Fruit fly (Drosophila melanogaster): Measurements from ENCODE around the gene PICK1.

The PICK1 gene

DNA sequence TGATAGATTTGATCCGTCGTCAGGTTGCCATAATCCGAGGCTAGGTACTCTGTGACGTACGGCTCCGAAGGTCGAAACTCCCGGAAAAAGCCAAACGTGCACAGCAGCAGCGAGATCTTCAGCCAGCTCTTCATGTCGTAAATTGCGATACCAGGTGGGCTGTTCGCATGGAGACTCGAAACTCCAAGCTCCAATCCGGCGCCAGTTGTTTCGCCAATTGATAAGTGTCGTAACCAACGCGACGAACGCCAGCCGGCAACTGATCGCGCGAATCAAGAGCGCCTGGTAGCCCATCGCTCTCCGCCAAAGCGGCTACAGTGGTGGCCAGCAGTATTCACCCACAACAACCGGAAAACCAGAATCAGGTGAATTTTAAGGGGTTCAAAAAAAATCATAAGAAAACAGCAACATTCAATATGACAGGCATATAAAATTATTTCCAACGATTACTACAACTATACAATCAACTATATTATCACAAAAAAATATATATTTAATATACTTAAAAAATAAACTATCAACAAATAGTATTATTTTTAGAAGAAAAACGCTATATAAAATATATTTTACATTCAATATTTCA, 5.6 kb downstream of the PICK1 start, which contains the start of gene CG17036 (continued):
- TF ChIP-seq row (GFP tag; IDR thresholded peaks at IDR 0.05) = peak; percentile 80
- TF ChIP-seq hth (optimal IDR thresholded peaks at IDR 0.05) = no peak
- TF ChIP-seq CG12219 (GFP tag; optimal IDR thresholded peaks at IDR 0.05) = no peak
- TF ChIP-seq NFAT (GFP tag; IDR thresholded peaks at IDR 0.05) = peak; percentile 57; the same call in 1 of the 2 replicates
- no peak for TF ChIP-seq CG12299 (tag; optimal IDR thresholded peaks at IDR 0.05)
- peak; percentile 26; the same call in 1 of the 2 replicates for TF ChIP-seq rib (GFP tag; IDR thresholded peaks at IDR 0.05)
- no peak for TF ChIP-seq fd3F (GFP tag; optimal IDR thresholded peaks at IDR 0.05)
- no peak for TF ChIP-seq org-1 (GFP tag; optimal IDR thresholded peaks at IDR 0.05)
- TF ChIP-seq Fer3 (tag; optimal IDR thresholded peaks at IDR 0.05) = peak; percentile 4
- TF ChIP-seq nau (GFP tag; optimal IDR thresholded peaks at IDR 0.05) = no peak
- TF ChIP-seq CG8388 (GFP tag; optimal IDR thresholded peaks at IDR 0.05) = peak; percentile 93
- no peak for TF ChIP-seq CG7928 (GFP tag; optimal IDR thresholded peaks at IDR 0.05)
- no peak for TF ChIP-seq CG31388 (GFP tag; optimal IDR thresholded peaks at IDR 0.05)
- no peak for TF ChIP-seq chn (GFP tag; optimal IDR thresholded peaks at IDR 0.05)
- no peak for TF ChIP-seq CG7745 (tag; optimal IDR thresholded peaks at IDR 0.05)
- peak; percentile 10 for TF ChIP-seq CG9437 (GFP tag; optimal IDR thresholded peaks at IDR 0.05)
- no peak for TF ChIP-seq CG10321 (GFP tag; IDR thresholded peaks at IDR 0.05)
- no peak for TF ChIP-seq Max (GFP tag; optimal IDR thresholded peaks at IDR 0.05)
- TF ChIP-seq Ptx1 (GFP tag; IDR thresholded peaks at IDR 0.05) = peak; percentile 39; the same call in 1 of the 2 replicates
- peak; percentile 22 for TF ChIP-seq Oli (tag; optimal IDR thresholded peaks at IDR 0.05)
- no peak for TF ChIP-seq inv (GFP tag; IDR thresholded peaks at IDR 0.05; ENCODE audit: partially characterized antibody)
- no peak for TF ChIP-seq CG11723 (GFP tag; optimal IDR thresholded peaks at IDR 0.05)
- no peak for TF ChIP-seq Bdp1 (GFP tag; optimal IDR thresholded peaks at IDR 0.05)
- TF ChIP-seq sob (GFP tag; IDR thresholded peaks at IDR 0.05) = 0 out of 2 replicates have a peak, but pooled peaks have one; percentile 36
- TF ChIP-seq Meics (GFP tag; optimal IDR thresholded peaks at IDR 0.05) = peak; percentile 52
- TF ChIP-seq abd-A (tag; optimal IDR thresholded peaks at IDR 0.05) = no peak
- TF ChIP-seq sima (GFP tag; optimal IDR thresholded peaks at IDR 0.05) = no peak
- TF ChIP-seq CG6689 (GFP tag; IDR thresholded peaks at IDR 0.05) = no peak
- 0 out of 2 replicates have a peak, but pooled peaks have one; percentile 13 for TF ChIP-seq CG10366 (GFP tag; IDR thresholded peaks at IDR 0.05)
- no peak; the same call in 1 of the 2 replicates for TF ChIP-seq CG31224 (GFP tag; IDR thresholded peaks at IDR 0.05)
- TF ChIP-seq Ravus (GFP tag; IDR thresholded peaks at IDR 0.05) = 0 out of 2 replicates have a peak, but pooled peaks have one; percentile 6
- TF ChIP-seq vvl (GFP tag; IDR thresholded peaks at IDR 0.05) = peak; percentile 14; the same call in 1 of the 2 replicates
- TF ChIP-seq Camta (GFP tag; optimal IDR thresholded peaks at IDR 0.05) = no peak
- TF ChIP-seq psq (GFP tag; optimal IDR thresholded peaks at IDR 0.05) = no peak
- TF ChIP-seq CG30403 (GFP tag; optimal IDR thresholded peaks at IDR 0.05) = peak; percentile 16
- TF ChIP-seq Dbx (GFP tag; IDR thresholded peaks at IDR 0.05) = peak; percentile 55; the same call in 1 of the 3 replicates
- no peak for TF ChIP-seq eyg (GFP tag; optimal IDR thresholded peaks at IDR 0.05)
- TF ChIP-seq trh (GFP tag; optimal IDR thresholded peaks at IDR 0.05) = no peak
- no peak for TF ChIP-seq BEAF-32 (GFP tag; optimal IDR thresholded peaks at IDR 0.05)
- no peak for TF ChIP-seq Neu2 (GFP tag; optimal IDR thresholded peaks at IDR 0.05; ENCODE audit: borderline replicate concordance)
- TF ChIP-seq CG6683 (GFP tag; optimal IDR thresholded peaks at IDR 0.05) = no peak
- TF ChIP-seq prd (optimal IDR thresholded peaks at IDR 0.05) = no peak
- peak; percentile 37; the same call in 1 of the 3 replicates for TF ChIP-seq prd (GFP tag; IDR thresholded peaks at IDR 0.05)
- no peak for TF ChIP-seq CG8765 (GFP tag; IDR thresholded peaks at IDR 0.05)
- TF ChIP-seq trem (tag; optimal IDR thresholded peaks at IDR 0.05) = no peak
- TF ChIP-seq CG31365 (tag; optimal IDR thresholded peaks at IDR 0.05) = no peak
- peak; percentile 58 for TF ChIP-seq CG7839 (tag; optimal IDR thresholded peaks at IDR 0.05)
- no peak for TF ChIP-seq Sox100B (GFP tag; optimal IDR thresholded peaks at IDR 0.05)
- TF ChIP-seq Bteb2 (GFP tag; optimal IDR thresholded peaks at IDR 0.05) = no peak
- TF ChIP-seq Six4 (GFP tag; optimal IDR thresholded peaks at IDR 0.05) = no peak
- no peak for TF ChIP-seq Dip3 (GFP tag; optimal IDR thresholded peaks at IDR 0.05)
